Worm (Caenorhabditis elegans): ENCODE data around the gene brc-1.

brc-1 gene

ce11 chrIII:3902588-3903325, 40.0 kb upstream of the brc-1 start (continued):
- TF ChIP-seq hmg-1.1 (GFP tag; IDR thresholded peaks at IDR 0.05) (no peak), F49E8.2 (tag; optimal IDR thresholded peaks at IDR 0.05; ENCODE audit: borderline replicate concordance) (no peak), cey-2 (tag; optimal IDR thresholded peaks at IDR 0.05; ENCODE audit: borderline replicate concordance, insufficient read depth) (no peak), fos-1 (tag; optimal IDR thresholded peaks at IDR 0.05) (no peak), zip-2 (tag; optimal IDR thresholded peaks at IDR 0.05) (no peak), Y75B8A.6 (GFP tag; IDR thresholded peaks at IDR 0.05) (0 out of 2 replicates have a peak, but pooled peaks have one; percentile 28), R02D3.7 (tag; optimal IDR thresholded peaks at IDR 0.05) (no peak), aha-1 (tag) (no peak), F26F4.8 (GFP tag; conservative IDR thresholded peaks at IDR 0.05) (no peak), lim-7 (GFP tag; IDR thresholded peaks at IDR 0.05) (no peak), ceh-28 (tag; optimal IDR thresholded peaks at IDR 0.05) (no peak), dmd-8 (GFP tag; IDR thresholded peaks at IDR 0.05) (no peak), nhr-42 (GFP tag; IDR thresholded peaks at IDR 0.05) (no peak), ceh-20 (GFP tag; IDR thresholded peaks at IDR 0.05) (no peak), nhr-28 (tag; optimal IDR thresholded peaks at IDR 0.05) (no peak), nhr-10 (tag; optimal IDR thresholded peaks at IDR 0.05) (no peak), lin-39 (tag; optimal IDR thresholded peaks at IDR 0.05) (no peak), mxl-2 (GFP tag; conservative IDR thresholded peaks at IDR 0.05) (no peak), lin-29 (GFP tag; IDR thresholded peaks at IDR 0.05) (no peak), spr-1 (tag; optimal IDR thresholded peaks at IDR 0.05) (no peak), set-16 (GFP tag; IDR thresholded peaks at IDR 0.05) (no peak), tra-1 (GFP tag; IDR thresholded peaks at IDR 0.05) (0 out of 2 replicates have a peak, but pooled peaks have one; percentile 8), D1046.2 (GFP tag; IDR thresholded peaks at IDR 0.05) (no peak), daf-16 (GFP tag; optimal IDR thresholded peaks at IDR 0.05) (peak in 1 of 2 experiments; percentile 67), daf-16 (tag; optimal IDR thresholded peaks at IDR 0.05) (peak; percentile 6), nhr-111 (GFP tag; optimal IDR thresholded peaks at IDR 0.05) (no peak), hlh-30 (tag; optimal IDR thresholded peaks at IDR 0.05; ENCODE audit: insufficient read depth) (no peak), gei-8 (GFP tag; optimal IDR thresholded peaks at IDR 0.05) (no peak), lin-13 (GFP tag; optimal IDR thresholded peaks at IDR 0.05) (no peak), dpl-1 (GFP tag; optimal IDR thresholded peaks at IDR 0.05) (no peak), F10B5.3 (tag; optimal IDR thresholded peaks at IDR 0.05) (no peak), attf-4 (tag; optimal IDR thresholded peaks at IDR 0.05) (no peak), pha-4 (GFP tag; IDR thresholded peaks at IDR 0.05) (no peak), pha-4 (tag; optimal IDR thresholded peaks at IDR 0.05) (no peak), pqm-1 (tag; optimal IDR thresholded peaks at IDR 0.05) (no peak), F37D6.2 (tag; optimal IDR thresholded peaks at IDR 0.05) (no peak), tag-97 (GFP tag; IDR thresholded peaks at IDR 0.05) (no peak), nhr-102 (tag; optimal IDR thresholded peaks at IDR 0.05) (no peak), T20F7.1 (GFP tag; optimal IDR thresholded peaks at IDR 0.05) (peak; percentile 21), nhr-76 (tag; optimal IDR thresholded peaks at IDR 0.05) (no peak), ZK337.2 (GFP tag; IDR thresholded peaks at IDR 0.05) (no peak), mxl-3 (GFP tag; optimal IDR thresholded peaks at IDR 0.05) (no peak), nhr-11 (tag; optimal IDR thresholded peaks at IDR 0.05) (no peak), saeg-2 (GFP tag; IDR thresholded peaks at IDR 0.05) (no peak), lin-1 (GFP tag; IDR thresholded peaks at IDR 0.05) (no peak)
